Worm (Caenorhabditis elegans) whole organism, mixed stage, embryonic: ENCODE results near the gene F20B6.5.

Source experiments
- M03D4.4 ChIP-seq: sonication (generic microtip); optimal IDR thresholded peaks from 2 replicates; lab custom pipeline; 2017; ENCODE audit warnings: mild to moderate bottlenecking, missing genetic modification characterization, missing compliant biosample characterization
- bed-3 ChIP-seq: fragments of 200-800 bp; sonication (Bioruptor generic); optimal IDR thresholded peaks from 3 replicates; lab custom pipeline; 2018; ENCODE audit warnings: mild to moderate bottlenecking, missing genetic modification characterization, moderate library complexity, missing compliant biosample characterization
- blmp-1 ChIP-seq: fragments of 150-350 bp; optimal IDR thresholded peaks from 2 replicates; lab custom pipeline; 2014; ENCODE audit warnings: missing biosample characterization, missing genetic modification characterization
- ceh-39 ChIP-seq: fragments of 150-350 bp; optimal IDR thresholded peaks from 2 replicates; lab custom pipeline; 2014; ENCODE audit warnings: missing biosample characterization, missing genetic modification characterization
- ceh-43 ChIP-seq: fragments of 200-800 bp; sonication (Bioruptor generic); optimal IDR thresholded peaks from 2 replicates; lab custom pipeline; 2018; ENCODE audit warnings: mild to moderate bottlenecking, missing genetic modification characterization, moderate library complexity, missing compliant biosample characterization
- ces-1 ChIP-seq: fragments of 150-350 bp; optimal IDR thresholded peaks from 2 replicates; lab custom pipeline; 2014; ENCODE audit warnings: missing biosample characterization, missing genetic modification reagents, missing genetic modification characterization
- cnd-1 ChIP-seq: fragments of 200-800 bp; sonication (Bioruptor generic); optimal IDR thresholded peaks from 2 replicates; lab custom pipeline; 2018; ENCODE audit warnings: mild to moderate bottlenecking, missing genetic modification characterization, missing compliant biosample characterization
- drap-1 ChIP-seq: fragments of 200-800 bp; sonication (Bioruptor generic); optimal IDR thresholded peaks from 3 replicates; lab custom pipeline; 2018; ENCODE audit warnings: mild to moderate bottlenecking, missing genetic modification characterization, missing compliant biosample characterization
- elt-1 ChIP-seq: sonication (generic microtip); optimal IDR thresholded peaks from 2 replicates; lab custom pipeline; 2017; ENCODE audit warnings: missing genetic modification characterization, mild to moderate bottlenecking, missing compliant biosample characterization, antibody characterized with exemption, moderate library complexity, borderline replicate concordance; ENCODE audit not compliant: insufficient read depth
- elt-3 ChIP-seq: fragments of 150-350 bp; optimal IDR thresholded peaks from 2 replicates; lab custom pipeline; 2014; ENCODE audit warnings: missing biosample characterization, missing genetic modification characterization
- flh-1 ChIP-seq: fragments of 200-800 bp; sonication (Bioruptor generic); optimal IDR thresholded peaks from 2 replicates; lab custom pipeline; 2018; ENCODE audit warnings: mild to moderate bottlenecking, missing genetic modification characterization, moderate library complexity, missing compliant biosample characterization
- ham-2 ChIP-seq: fragments of 200-800 bp; sonication (Bioruptor generic); optimal IDR thresholded peaks from 2 replicates; lab custom pipeline; 2018; ENCODE audit warnings: mild to moderate bottlenecking, missing genetic modification characterization, missing compliant biosample characterization
- hlh-1 ChIP-seq: fragments of 150-350 bp; optimal IDR thresholded peaks from 2 replicates; lab custom pipeline; 2014; ENCODE audit warnings: missing biosample characterization, missing genetic modification reagents, missing genetic modification characterization
- lin-13 ChIP-seq: fragments of 150-350 bp; optimal IDR thresholded peaks from 2 replicates; lab custom pipeline; 2014; ENCODE audit warnings: missing biosample characterization, missing genetic modification characterization
- lin-32 ChIP-seq: fragments of 200-800 bp; sonication (Bioruptor generic); optimal IDR thresholded peaks from 2 replicates; lab custom pipeline; 2018; ENCODE audit warnings: mild to moderate bottlenecking, missing genetic modification characterization, missing compliant biosample characterization
- lsy-2 ChIP-seq: fragments of 150-350 bp; optimal IDR thresholded peaks from 2 replicates; lab custom pipeline; 2014; ENCODE audit warnings: missing biosample characterization, missing genetic modification characterization
- mab-5 ChIP-seq: fragments of 150-350 bp; optimal IDR thresholded peaks from 2 replicates; lab custom pipeline; 2014; ENCODE audit warnings: missing biosample characterization, missing genetic modification characterization
- mep-1 ChIP-seq: fragments of 150-350 bp; optimal IDR thresholded peaks from 2 replicates; lab custom pipeline; 2017; ENCODE audit warnings: missing biosample characterization, missing genetic modification reagents, missing genetic modification characterization, inconsistent platforms
- mls-2 ChIP-seq: sonication (generic microtip); optimal IDR thresholded peaks from 2 replicates; lab custom pipeline; 2016; ENCODE audit warnings: mild to moderate bottlenecking, missing genetic modification characterization, moderate library complexity, missing compliant biosample characterization
- nhr-12 ChIP-seq: fragments of 150-350 bp; optimal IDR thresholded peaks from 2 replicates; lab custom pipeline; 2014; ENCODE audit warnings: missing biosample characterization, missing genetic modification characterization
- nhr-2 ChIP-seq: fragments of 150-350 bp; optimal IDR thresholded peaks from 2 replicates; lab custom pipeline; 2014; ENCODE audit warnings: missing biosample characterization, missing genetic modification characterization
- nhr-237 ChIP-seq: fragments of 150-350 bp; optimal IDR thresholded peaks from 2 replicates; lab custom pipeline; 2014; ENCODE audit warnings: missing biosample characterization, missing genetic modification characterization
- nhr-28 ChIP-seq: fragments of 150-350 bp; optimal IDR thresholded peaks from 2 replicates; lab custom pipeline; 2014; ENCODE audit warnings: missing biosample characterization, missing genetic modification characterization
- nhr-76 ChIP-seq: sonication (generic microtip); optimal IDR thresholded peaks from 2 replicates; lab custom pipeline; 2017; ENCODE audit warnings: missing biosample characterization, missing genetic modification characterization
- pha-4 ChIP-seq: fragments of 150-350 bp; optimal IDR thresholded peaks from 2 replicates; lab custom pipeline; 2018; ENCODE audit warnings: missing biosample characterization, missing genetic modification reagents, missing genetic modification characterization
- sem-2 ChIP-seq: fragments of 200-800 bp; sonication (Bioruptor generic); optimal IDR thresholded peaks from 2 replicates; lab custom pipeline; 2018; ENCODE audit warnings: mild to moderate bottlenecking, missing genetic modification characterization, missing compliant biosample characterization
- snpc-4 ChIP-seq: fragments of 150-350 bp; optimal IDR thresholded peaks from 2 replicates; lab custom pipeline; 2014; ENCODE audit warnings: missing biosample characterization, missing genetic modification characterization
- sptf-1 ChIP-seq: sonication (generic microtip); optimal IDR thresholded peaks from 2 replicates; lab custom pipeline; 2017; ENCODE audit warnings: mild to moderate bottlenecking, missing genetic modification characterization, moderate library complexity, missing compliant biosample characterization
- tbx-8 ChIP-seq: fragments of 200-800 bp; sonication (Bioruptor generic); optimal IDR thresholded peaks from 2 replicates; lab custom pipeline; 2018; ENCODE audit warnings: mild to moderate bottlenecking, missing genetic modification characterization, moderate library complexity, missing compliant biosample characterization
- unc-120 ChIP-seq: sonication (generic microtip); optimal IDR thresholded peaks from 2 replicates; lab custom pipeline; 2017; ENCODE audit warnings: missing genetic modification characterization, missing compliant biosample characterization; ENCODE audit not compliant: poor library complexity, severe bottlenecking
- unc-39 ChIP-seq: fragments of 150-350 bp; optimal IDR thresholded peaks from 2 replicates; lab custom pipeline; 2014; ENCODE audit warnings: missing biosample characterization, missing genetic modification characterization
- unc-62 ChIP-seq: fragments of 150-350 bp; optimal IDR thresholded peaks from 2 replicates; lab custom pipeline; 2014; ENCODE audit warnings: missing biosample characterization, missing genetic modification reagents, missing genetic modification characterization
- zip-8 ChIP-seq: fragments of 150-350 bp; optimal IDR thresholded peaks from 2 replicates; lab custom pipeline; 2014; ENCODE audit warnings: missing biosample characterization, missing genetic modification characterization
- ztf-11 ChIP-seq: fragments of 150-350 bp; optimal IDR thresholded peaks from 2 replicates; lab custom pipeline; 2014; ENCODE audit warnings: missing biosample characterization, missing genetic modification characterization

The F20B6.5 gene

ce11 chrX:4177394-4177793 is 22.3 kb downstream of the F20B6.5 start, which contains the start of gene ZK470.6:
TSS of gene ZK470.6 (minus strand) at chrX:4177494.
- TF ChIP-seq lin-32, result no peak
- no peak for TF ChIP-seq pha-4 (tag; lab: Kevin White, UChicago)
- TF ChIP-seq M03D4.4, result no peak
- no peak for TF ChIP-seq unc-39 (tag; lab: Kevin White, UChicago)
- TF ChIP-seq ham-2 (GFP tag; lab: Kevin White, UChicago), result no peak
- no peak for TF ChIP-seq nhr-237
- TF ChIP-seq sem-2 (GFP tag; lab: Kevin White, UChicago), result no peak
- TF ChIP-seq unc-62, result no peak
- TF ChIP-seq unc-120, result no peak
- no peak for TF ChIP-seq tbx-8 (GFP tag; lab: Kevin White, UChicago)
- TF ChIP-seq ztf-11 (tag; lab: Kevin White, UChicago), result no peak
- no peak for TF ChIP-seq nhr-28 (tag; lab: Kevin White, UChicago)
- TF ChIP-seq nhr-76 (tag; lab: Kevin White, UChicago), result no peak
- no peak for TF ChIP-seq ceh-43
- no peak for TF ChIP-seq mls-2

- TF ChIP-seq ztf-11 (tag; lab: Kevin White, UChicago) (no peak), elt-1 (tag; lab: Kevin White, UChicago) (no peak), nhr-2 (no peak), drap-1 (GFP tag; lab: Kevin White, UChicago) (no peak), hlh-1 (tag; lab: Kevin White, UChicago) (no peak), M03D4.4 (no peak), lsy-2 (tag; lab: Kevin White, UChicago) (no peak), cnd-1 (tag; lab: Kevin White, UChicago) (no peak), pha-4 (tag; lab: Kevin White, UChicago) (no peak), mep-1 (no peak), unc-39 (tag; lab: Kevin White, UChicago) (no peak), elt-3 (tag; lab: Kevin White, UChicago) (no peak), unc-120 (no peak), unc-62 (no peak), bed-3 (GFP tag; lab: Kevin White, UChicago) (no peak), flh-1 (no peak), lin-13 (tag; lab: Kevin White, UChicago) (no peak), nhr-12 (tag; lab: Kevin White, UChicago) (no peak), nhr-28 (tag; lab: Kevin White, UChicago) (no peak), zip-8 (tag; lab: Kevin White, UChicago) (no peak)
- TF ChIP-seq, all 35 proteins: peak for 0
Measured at ce11 chrX:4167150-4167549, 32.6 kb downstream of the F20B6.5 start, which contains the start of gene ZK470.14. TSS of gene ZK470.14 (plus strand) at chrX:4167450.

DNA sequence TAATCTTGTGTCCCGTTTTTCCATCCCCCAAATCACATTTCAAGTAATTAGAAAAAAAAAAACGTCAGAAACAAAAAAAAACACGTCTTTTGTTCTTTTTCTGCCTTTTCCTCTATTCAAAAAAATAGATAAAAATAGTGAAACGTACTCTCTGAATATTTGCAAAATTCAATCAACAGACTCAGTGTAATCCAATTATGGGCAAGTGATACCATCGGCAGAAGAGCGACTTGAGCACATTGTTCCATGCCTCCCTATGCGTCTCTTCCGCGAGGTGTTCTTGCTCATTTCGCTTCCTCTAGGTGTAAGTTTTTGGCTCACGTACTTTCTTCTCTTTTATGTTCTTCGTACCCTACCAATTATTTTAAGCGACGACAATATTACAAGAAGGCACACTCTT is 36.3 kb downstream of the F20B6.5 start, which contains the start of gene ZK470.1:
Gene ZK470.1, plus strand, starts transcription at position 301 of the 400 bp plus-strand sequence.
- TF ChIP-seq ztf-11 (tag; lab: Kevin White, UChicago) (no peak), nhr-76 (tag; lab: Kevin White, UChicago) (no peak), lin-32 (no peak), unc-62 (no peak), pha-4 (tag; lab: Kevin White, UChicago) (no peak), elt-1 (tag; lab: Kevin White, UChicago) (no peak), mab-5 (tag; lab: Kevin White, UChicago) (no peak), ces-1 (peak; percentile 47)
- TF ChIP-seq, all 35 proteins: peak for 1

ce11 chrX:4161938-4162337 is 37.8 kb downstream of the F20B6.5 start:
- TF ChIP-seq snpc-4 (tag; lab: Kevin White, UChicago), result no peak
- TF ChIP-seq sptf-1 (tag; lab: Kevin White, UChicago), result no peak
- no peak for TF ChIP-seq ceh-39
- no peak for TF ChIP-seq hlh-1 (tag; lab: Kevin White, UChicago)
- TF ChIP-seq ceh-43, result no peak
- TF ChIP-seq blmp-1 (tag; lab: Kevin White, UChicago), result no peak
- TF ChIP-seq ztf-11 (tag; lab: Kevin White, UChicago), result no peak
- TF ChIP-seq lin-32, result no peak
- TF ChIP-seq ham-2 (GFP tag; lab: Kevin White, UChicago), result no peak
- no peak for TF ChIP-seq zip-8 (tag; lab: Kevin White, UChicago)
- TF ChIP-seq sem-2 (GFP tag; lab: Kevin White, UChicago), result no peak
